Fruit fly (Drosophila melanogaster): ENCODE results near the gene Pih1D1.
A peak's percentile ranks its signal among the peaks of the same experiment; 100 is the strongest.

Gene Pih1D1

DNA sequence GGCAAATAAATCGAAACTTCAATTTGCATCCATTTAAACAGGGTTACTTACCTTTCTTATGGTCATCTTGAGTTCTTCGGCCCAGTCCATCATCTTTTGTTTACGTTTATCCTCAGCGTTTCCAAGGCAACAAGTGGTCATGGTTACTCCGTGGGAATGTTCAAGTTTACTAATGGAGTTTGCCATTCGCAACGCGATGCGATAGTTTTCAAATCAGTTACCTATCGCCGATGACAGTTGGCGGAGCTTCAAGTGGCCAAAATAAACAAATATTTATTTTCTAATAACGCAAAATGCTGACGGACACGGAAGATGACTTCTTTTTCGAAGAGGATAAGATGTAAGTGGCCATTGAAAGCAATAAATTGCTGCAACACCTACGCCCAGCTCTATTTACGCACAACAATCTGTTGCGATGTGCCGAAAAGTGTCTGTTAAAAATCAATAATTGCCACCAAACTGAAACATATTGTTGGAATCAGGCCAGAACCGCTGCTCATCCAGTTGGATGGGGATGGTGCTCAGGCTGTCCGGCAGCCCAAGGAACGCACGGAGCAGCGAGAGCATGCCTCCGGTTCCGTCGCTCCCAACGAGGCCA lies 26.7 kb downstream of the Pih1D1 start, which contains the start of the genes IFT43 and PICK1 (continued):
- TF ChIP-seq Sry-δ (GFP tag; optimal IDR thresholded peaks at IDR 0.05) (peak; percentile 64), zfh1 (GFP tag; IDR thresholded peaks at IDR 0.05) (0 out of 3 replicates have a peak, but pooled peaks have one; percentile 11), CG34224 (GFP tag; IDR thresholded peaks at IDR 0.05; ENCODE audit: partially characterized antibody) (peak; percentile 79), nerfin-1 (tag; optimal IDR thresholded peaks at IDR 0.05) (peak; percentile 58), ftz-f1 (GFP tag; optimal IDR thresholded peaks at IDR 0.05) (peak; percentile 55), hbn (GFP tag; IDR thresholded peaks at IDR 0.05; ENCODE audit: partially characterized antibody) (peak; percentile 83), Doc3 (GFP tag; IDR thresholded peaks at IDR 0.05; ENCODE audit: partially characterized antibody) (peak; percentile 69), ci (GFP tag; IDR thresholded peaks at IDR 0.05) (0 out of 3 replicates have a peak, but pooled peaks have one; percentile 33), CG4617 (GFP tag; optimal IDR thresholded peaks at IDR 0.05; ENCODE audit: borderline replicate concordance) (peak; percentile 42), zen2 (GFP tag; IDR thresholded peaks at IDR 0.05; ENCODE audit: partially characterized antibody) (peak; percentile 78), run (tag; optimal IDR thresholded peaks at IDR 0.05) (no peak), sna (GFP tag; IDR thresholded peaks at IDR 0.05; ENCODE audit: partially characterized antibody) (peak; percentile 76), MESR4 (GFP tag; optimal IDR thresholded peaks at IDR 0.05) (peak; percentile 31), Scr (GFP tag; IDR thresholded peaks at IDR 0.05; ENCODE audit: partially characterized antibody) (peak; percentile 81), trem (tag; optimal IDR thresholded peaks at IDR 0.05) (peak; percentile 54), CG15011 (GFP tag; optimal IDR thresholded peaks at IDR 0.05) (no peak), jumu (GFP tag; optimal IDR thresholded peaks at IDR 0.05) (no peak), caup (GFP tag; optimal IDR thresholded peaks at IDR 0.05; ENCODE audit: severe bottlenecking) (no peak), Ets97D (GFP tag; optimal IDR thresholded peaks at IDR 0.05) (peak; percentile 25), row (GFP tag; IDR thresholded peaks at IDR 0.05) (peak; percentile 35; the same call in 1 of the 3 replicates), Sry-β (GFP tag; optimal IDR thresholded peaks at IDR 0.05) (peak; percentile 37), hkb (optimal IDR thresholded peaks at IDR 0.05) (no peak), hkb (GFP tag; IDR thresholded peaks at IDR 0.05) (no peak), CG14860 (GFP tag; IDR thresholded peaks at IDR 0.05; ENCODE audit: partially characterized antibody) (peak; percentile 72), CG12659 (GFP tag; optimal IDR thresholded peaks at IDR 0.05) (peak; percentile 37), zen (tag; optimal IDR thresholded peaks at IDR 0.05) (peak; percentile 54), Neu2 (GFP tag; optimal IDR thresholded peaks at IDR 0.05; ENCODE audit: borderline replicate concordance) (peak; percentile 32), bigmax (GFP tag; optimal IDR thresholded peaks at IDR 0.05) (no peak), Dref (GFP tag; IDR thresholded peaks at IDR 0.05) (peak; percentile 52), CG18619 (GFP tag; optimal IDR thresholded peaks at IDR 0.05) (no peak), Dp (GFP tag; optimal IDR thresholded peaks at IDR 0.05) (peak; percentile 37), CG10654 (GFP tag; optimal IDR thresholded peaks at IDR 0.05) (no peak), Dll (GFP tag; IDR thresholded peaks at IDR 0.05; ENCODE audit: partially characterized antibody) (peak; percentile 83), tgo (GFP tag; IDR thresholded peaks at IDR 0.05) (no peak), CHES-1-like (GFP tag; optimal IDR thresholded peaks at IDR 0.05) (peak; percentile 4), CrebB (tag; optimal IDR thresholded peaks at IDR 0.05) (no peak), mld (GFP tag; IDR thresholded peaks at IDR 0.05; ENCODE audit: partially characterized antibody) (peak; percentile 80; the same call in 2 of the 3 replicates), PHDP (tag; optimal IDR thresholded peaks at IDR 0.05) (no peak), nmo (GFP tag; optimal IDR thresholded peaks at IDR 0.05) (peak; percentile 1), CG33213 (GFP tag; optimal IDR thresholded peaks at IDR 0.05) (peak; percentile 6), CG13287 (GFP tag; IDR thresholded peaks at IDR 0.05; ENCODE audit: partially characterized antibody) (peak; percentile 84), MBD-R2 (GFP tag; IDR thresholded peaks at IDR 0.05) (peak; percentile 94), E2f2 (GFP tag; IDR thresholded peaks at IDR 0.05) (peak; percentile 47; the same call in 1 of the 2 replicates), sens (GFP tag) (peak; percentile 46), kah (GFP tag; optimal IDR thresholded peaks at IDR 0.05) (peak; percentile 99), stwl (tag; optimal IDR thresholded peaks at IDR 0.05) (peak; percentile 48), CG17361 (GFP tag; IDR thresholded peaks at IDR 0.05) (no peak), Rfx (GFP tag; IDR thresholded peaks at IDR 0.05) (peak; percentile 89)

All from whole organism, embryonic.